Worm (Caenorhabditis elegans): ENCODE data around the gene rab-30.

DNA sequence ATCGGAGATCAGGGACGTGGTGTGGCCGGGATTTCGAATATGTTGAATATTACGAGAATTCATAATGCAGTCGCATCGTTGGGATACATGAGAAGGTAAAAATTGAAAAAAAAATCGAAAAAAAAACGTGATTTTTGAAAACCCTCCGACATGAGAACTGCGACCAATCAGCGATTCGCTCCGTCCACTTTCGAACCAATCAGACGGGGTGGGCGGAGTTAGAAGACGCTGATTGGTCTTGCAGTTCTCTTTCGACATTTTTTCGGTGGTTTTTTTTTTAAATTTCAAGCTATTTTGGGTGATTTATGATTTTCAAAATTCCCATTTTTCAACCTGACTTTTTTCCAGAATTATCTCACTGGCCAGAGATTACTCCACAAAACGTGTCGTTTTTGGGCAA lies 8.8 kb downstream of the rab-30 start:
- TF ChIP-seq him-1 (tag; optimal IDR thresholded peaks at IDR 0.05) (no peak), dao-5 (tag; optimal IDR thresholded peaks at IDR 0.05) (no peak)
